Fruit fly (Drosophila melanogaster): ENCODE results near the gene Rph.

Rph gene

dm6 chrX:10784812-10785638, 27.6 kb upstream of the Rph start (continued):
- TF ChIP-seq D (optimal IDR thresholded peaks at IDR 0.05): no peak
- no peak for TF ChIP-seq D (GFP tag; optimal IDR thresholded peaks at IDR 0.05)
- no peak for TF ChIP-seq abd-A (tag; optimal IDR thresholded peaks at IDR 0.05)
- TF ChIP-seq CG10959 (GFP tag; IDR thresholded peaks at IDR 0.05): no peak
- no peak for TF ChIP-seq Fer3 (tag; optimal IDR thresholded peaks at IDR 0.05)
- no peak for TF ChIP-seq Chrac-16 (GFP tag; optimal IDR thresholded peaks at IDR 0.05)
- no peak for TF ChIP-seq hb (GFP tag; IDR thresholded peaks at IDR 0.05; ENCODE audit: partially characterized antibody)
- no peak for TF ChIP-seq CG9876 (GFP tag; optimal IDR thresholded peaks at IDR 0.05)
- no peak for TF ChIP-seq Hand (GFP tag; optimal IDR thresholded peaks at IDR 0.05)
- no peak for TF ChIP-seq hkb (optimal IDR thresholded peaks at IDR 0.05)
- TF ChIP-seq hkb (GFP tag; IDR thresholded peaks at IDR 0.05): no peak
- TF ChIP-seq slbo (GFP tag; IDR thresholded peaks at IDR 0.05): no peak
- TF ChIP-seq CG1832 (GFP tag; optimal IDR thresholded peaks at IDR 0.05): no peak
- TF ChIP-seq CG15073 (GFP tag; optimal IDR thresholded peaks at IDR 0.05): no peak
- TF ChIP-seq Elba2 (GFP tag; optimal IDR thresholded peaks at IDR 0.05): no peak
- TF ChIP-seq Nf-YB (GFP tag; optimal IDR thresholded peaks at IDR 0.05): no peak
- no peak for TF ChIP-seq seq (GFP tag; IDR thresholded peaks at IDR 0.05)
- no peak for TF ChIP-seq fd96Cb (tag; optimal IDR thresholded peaks at IDR 0.05)
- no peak for TF ChIP-seq CG8281 (tag; optimal IDR thresholded peaks at IDR 0.05)
- no peak for TF ChIP-seq br (optimal IDR thresholded peaks at IDR 0.05)
- TF ChIP-seq CG4854 (GFP tag; optimal IDR thresholded peaks at IDR 0.05): no peak
- TF ChIP-seq scrt (GFP tag; optimal IDR thresholded peaks at IDR 0.05): no peak
- no peak for TF ChIP-seq ranshi (GFP tag; IDR thresholded peaks at IDR 0.05)
- no peak for TF ChIP-seq CG1529 (GFP tag; optimal IDR thresholded peaks at IDR 0.05)
- no peak for TF ChIP-seq Gsc (GFP tag; IDR thresholded peaks at IDR 0.05)
- no peak for TF ChIP-seq Bteb2 (GFP tag; optimal IDR thresholded peaks at IDR 0.05)
- no peak for TF ChIP-seq sr (GFP tag; IDR thresholded peaks at IDR 0.05)
- no peak for TF ChIP-seq Sox100B (GFP tag; optimal IDR thresholded peaks at IDR 0.05)
- no peak for TF ChIP-seq NFAT (GFP tag; IDR thresholded peaks at IDR 0.05)
- TF ChIP-seq CG18599 (GFP tag; optimal IDR thresholded peaks at IDR 0.05): peak; percentile 19
- TF ChIP-seq sima (GFP tag; optimal IDR thresholded peaks at IDR 0.05): no peak
- TF ChIP-seq Med (GFP tag): peak; percentile 58
- TF ChIP-seq oc (tag; optimal IDR thresholded peaks at IDR 0.05): no peak
- no peak; the same call in 2 of the 3 replicates for TF ChIP-seq ci (GFP tag; IDR thresholded peaks at IDR 0.05)
- no peak for TF ChIP-seq CG6683 (GFP tag; optimal IDR thresholded peaks at IDR 0.05)
- no peak for TF ChIP-seq vnd (GFP tag; IDR thresholded peaks at IDR 0.05; ENCODE audit: partially characterized antibody)
- TF ChIP-seq Bgb (GFP tag; IDR thresholded peaks at IDR 0.05; ENCODE audit: partially characterized antibody): no peak
- TF ChIP-seq CG15479 (GFP tag; optimal IDR thresholded peaks at IDR 0.05): peak; percentile 72
- TF ChIP-seq CG30020 (tag; optimal IDR thresholded peaks at IDR 0.05): no peak
- TF ChIP-seq chm (GFP tag; IDR thresholded peaks at IDR 0.05): no peak
- TF ChIP-seq Dip3 (GFP tag; optimal IDR thresholded peaks at IDR 0.05): no peak
- TF ChIP-seq CG5180 (GFP tag; optimal IDR thresholded peaks at IDR 0.05): no peak
- no peak for TF ChIP-seq ham (GFP tag; IDR thresholded peaks at IDR 0.05)
- no peak for TF ChIP-seq en (GFP tag; optimal IDR thresholded peaks at IDR 0.05)
- TF ChIP-seq eve (GFP tag; optimal IDR thresholded peaks at IDR 0.05): peak in 1 of 2 experiments; percentile 39
- TF ChIP-seq CG2120 (GFP tag; optimal IDR thresholded peaks at IDR 0.05): peak; percentile 16
- TF ChIP-seq danr (GFP tag; IDR thresholded peaks at IDR 0.05): no peak
- no peak for TF ChIP-seq chn (GFP tag; optimal IDR thresholded peaks at IDR 0.05)
- TF ChIP-seq Lim3 (GFP tag; IDR thresholded peaks at IDR 0.05): no peak
- no peak for TF ChIP-seq Side (GFP tag; optimal IDR thresholded peaks at IDR 0.05)
- no peak for TF ChIP-seq CG5245 (GFP tag; optimal IDR thresholded peaks at IDR 0.05)

Data from whole organism, embryonic.